Worm (Caenorhabditis elegans) whole organism, L2 larva: Measurements from ENCODE around the gene F54H12.8.
A peak's percentile ranks its signal among the peaks of the same experiment; 100 is the strongest.

Experiments
- C34F6.9 ChIP-seq: fragments of 150-350 bp; optimal IDR thresholded peaks from 2 replicates; lab custom pipeline; 2014; ENCODE audit warnings: missing biosample characterization, missing genetic modification characterization
- F13H6.1 ChIP-seq: sonication (generic microtip); optimal IDR thresholded peaks from 2 replicates; lab custom pipeline; 2016; ENCODE audit warnings: missing genetic modification characterization, missing compliant biosample characterization
- R02D3.7 ChIP-seq: fragments of 150-350 bp; optimal IDR thresholded peaks from 2 replicates; lab custom pipeline; 2014; ENCODE audit warnings: missing biosample characterization, missing genetic modification characterization
- Y55F3AM.14 ChIP-seq: fragments of 200-800 bp; sonication (Bioruptor generic); optimal IDR thresholded peaks from 2 replicates; lab custom pipeline; 2018; ENCODE audit warnings: mild to moderate bottlenecking, missing genetic modification characterization, missing compliant biosample characterization
- ZK546.5 ChIP-seq: sonication (generic microtip); optimal IDR thresholded peaks from 2 replicates; lab custom pipeline; 2017; ENCODE audit warnings: missing biosample characterization, missing genetic modification characterization
- aly-2 ChIP-seq: fragments of 150-350 bp; optimal IDR thresholded peaks from 2 replicates; lab custom pipeline; 2014; ENCODE audit warnings: missing biosample characterization, missing genetic modification characterization
- ama-1 ChIP-seq: fragments of 150-350 bp; optimal IDR thresholded peaks from 2 replicates; lab custom pipeline; 2018; ENCODE audit warnings: inconsistent platforms
- blmp-1 ChIP-seq: sonication (generic microtip); optimal IDR thresholded peaks from 2 replicates; lab custom pipeline; 2017; ENCODE audit warnings: missing genetic modification characterization, mild to moderate bottlenecking, missing compliant biosample characterization, antibody characterized with exemption, moderate library complexity; ENCODE audit not compliant: insufficient read depth
- ceh-16 ChIP-seq: fragments of 150-350 bp; optimal IDR thresholded peaks from 2 replicates; lab custom pipeline; 2014; ENCODE audit warnings: missing biosample characterization, missing genetic modification characterization
- ceh-82 ChIP-seq: fragments of 150-350 bp; optimal IDR thresholded peaks from 2 replicates; lab custom pipeline; 2014; ENCODE audit warnings: missing biosample characterization, missing genetic modification characterization
- crh-2 ChIP-seq: sonication (generic microtip); optimal IDR thresholded peaks from 2 replicates; lab custom pipeline; 2017; ENCODE audit warnings: missing biosample characterization, missing genetic modification characterization
- egl-27 ChIP-seq: sonication (generic microtip); optimal IDR thresholded peaks from 3 replicates; lab custom pipeline; 2017; ENCODE audit warnings: missing biosample characterization, missing genetic modification reagents, missing genetic modification characterization
- elt-1 ChIP-seq: fragments of 150-350 bp; optimal IDR thresholded peaks from 2 replicates; lab custom pipeline; 2014; ENCODE audit warnings: missing biosample characterization, missing genetic modification characterization
- fos-1 ChIP-seq: fragments of 150-350 bp; optimal IDR thresholded peaks from 2 replicates; lab custom pipeline; 2014; ENCODE audit warnings: missing biosample characterization, missing genetic modification characterization
- gmeb-1 ChIP-seq: fragments of 150-350 bp; optimal IDR thresholded peaks from 2 replicates; lab custom pipeline; 2014; ENCODE audit warnings: missing biosample characterization, missing genetic modification characterization
- lsy-2 ChIP-seq, 2 experiments: fragments of 150-350 bp in 1 of 2; sonication (generic microtip) in 1 of 2; optimal IDR thresholded peaks; 2 replicates each; lab custom pipeline; 2014 to 2017; ENCODE audit warnings: missing biosample characterization in 2 of 2, missing genetic modification characterization in 2 of 2
- mab-5 ChIP-seq: fragments of 150-350 bp; optimal IDR thresholded peaks from 2 replicates; lab custom pipeline; 2014; ENCODE audit warnings: missing biosample characterization, missing genetic modification characterization
- mdl-1 ChIP-seq, 2 experiments: fragments of 150-350 bp in 1 of 2; sonication (generic microtip) in 1 of 2; optimal IDR thresholded peaks; 2 replicates each; lab custom pipeline; 2017; ENCODE audit warnings: missing biosample characterization in 2 of 2, missing genetic modification characterization in 2 of 2
- nhr-10 ChIP-seq: sonication (generic microtip); optimal IDR thresholded peaks from 2 replicates; lab custom pipeline; 2017; ENCODE audit warnings: missing biosample characterization, missing genetic modification characterization
- nhr-12 ChIP-seq: fragments of 150-350 bp; optimal IDR thresholded peaks from 2 replicates; lab custom pipeline; 2014; ENCODE audit warnings: missing biosample characterization, missing genetic modification characterization
- nhr-129 ChIP-seq: fragments of 150-350 bp; optimal IDR thresholded peaks from 2 replicates; lab custom pipeline; 2014; ENCODE audit warnings: missing biosample characterization, missing genetic modification characterization
- nhr-21 ChIP-seq: fragments of 150-350 bp; optimal IDR thresholded peaks from 2 replicates; lab custom pipeline; 2014; ENCODE audit warnings: missing biosample characterization, missing genetic modification characterization
- nhr-23 ChIP-seq: fragments of 150-350 bp; optimal IDR thresholded peaks from 2 replicates; lab custom pipeline; 2014; ENCODE audit warnings: missing biosample characterization, missing genetic modification reagents, missing genetic modification characterization
- nhr-77 ChIP-seq: fragments of 150-350 bp; optimal IDR thresholded peaks from 2 replicates; lab custom pipeline; 2014; ENCODE audit warnings: missing biosample characterization, missing genetic modification characterization
- peb-1 ChIP-seq: fragments of 150-350 bp; optimal IDR thresholded peaks from 2 replicates; lab custom pipeline; 2014; ENCODE audit warnings: missing biosample characterization, missing genetic modification characterization
- skn-1 ChIP-seq: sonication (generic microtip); optimal IDR thresholded peaks from 2 replicates; lab custom pipeline; 2017; ENCODE audit warnings: missing biosample characterization, missing genetic modification characterization
- sma-3 ChIP-seq: sonication (generic microtip); optimal IDR thresholded peaks from 2 replicates; lab custom pipeline; 2016; ENCODE audit warnings: missing genetic modification reagents, missing genetic modification characterization, missing compliant biosample characterization
- sma-9 ChIP-seq, 2 experiments: fragments of 150-350 bp in 1 of 2; sonication (generic microtip) in 1 of 2; optimal IDR thresholded peaks; 2 replicates each; lab custom pipeline; 2014 to 2016; ENCODE audit warnings: missing genetic modification characterization in 2 of 2, mild to moderate bottlenecking in 1 of 2, missing biosample characterization in 1 of 2, missing compliant biosample characterization in 1 of 2, missing genetic modification reagents in 1 of 2, moderate library complexity in 1 of 2
- snpc-4 ChIP-seq: fragments of 150-350 bp; optimal IDR thresholded peaks from 2 replicates; lab custom pipeline; 2014; ENCODE audit warnings: missing biosample characterization, missing genetic modification characterization
- unc-55 ChIP-seq: fragments of 150-350 bp; sonication (generic microtip); optimal IDR thresholded peaks from 3 replicates; lab custom pipeline; 2014; ENCODE audit warnings: missing biosample characterization, missing genetic modification reagents, missing genetic modification characterization
- unc-62 ChIP-seq: fragments of 150-350 bp; optimal IDR thresholded peaks from 2 replicates; lab custom pipeline; 2014; ENCODE audit warnings: missing biosample characterization, missing genetic modification reagents, missing genetic modification characterization
- zag-1 ChIP-seq: fragments of 150-350 bp; optimal IDR thresholded peaks from 2 replicates; lab custom pipeline; 2014; ENCODE audit warnings: missing biosample characterization, missing genetic modification characterization
- ztf-11 ChIP-seq: sonication (generic microtip); optimal IDR thresholded peaks from 2 replicates; lab custom pipeline; 2017; ENCODE audit warnings: missing biosample characterization, missing genetic modification characterization
- ztf-4 ChIP-seq: fragments of 150-350 bp; optimal IDR thresholded peaks from 2 replicates; lab custom pipeline; 2014; ENCODE audit warnings: missing biosample characterization, missing genetic modification characterization

F54H12.8 gene

DNA sequence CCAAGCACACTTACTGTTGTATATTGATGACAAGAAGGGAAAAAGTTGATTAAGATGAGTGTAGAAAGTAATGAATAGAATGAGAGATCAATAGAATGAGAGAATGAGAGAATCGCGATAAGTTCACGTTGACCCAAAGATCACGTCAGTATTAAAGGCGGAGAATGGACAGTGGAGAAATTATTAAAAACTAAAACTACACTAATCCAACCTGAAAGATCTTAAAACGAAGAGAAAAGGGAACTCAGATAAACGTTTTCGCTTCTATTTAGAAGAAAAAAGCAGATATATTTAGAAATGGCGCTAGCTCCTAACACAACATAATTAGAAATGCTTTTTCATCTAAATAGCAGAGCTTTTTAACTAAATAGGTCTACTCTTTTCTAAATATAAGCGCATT lies 15.8 kb downstream of the F54H12.8 start, which contains the start of gene let-754:
let-754 (minus strand) TSS at position 101 of the 400 bp plus-strand sequence.
- no peak for TF ChIP-seq sma-9 (GFP tag; optimal IDR thresholded peaks at IDR 0.05; lab: Kevin White, UChicago)
- no peak for TF ChIP-seq sma-9 (tag; optimal IDR thresholded peaks at IDR 0.05; lab: Kevin White, UChicago)
- TF ChIP-seq snpc-4 (tag; lab: Kevin White, UChicago), result no peak
- no peak for TF ChIP-seq ama-1 (lab: Kevin White, UChicago)
- no peak for TF ChIP-seq ceh-82 (tag; lab: Kevin White, UChicago)
- no peak for TF ChIP-seq ztf-11 (tag; lab: Kevin White, UChicago)
- TF ChIP-seq R02D3.7, result no peak
- no peak for TF ChIP-seq unc-62 (GFP tag; lab: Kevin White, UChicago)
- TF ChIP-seq zag-1 (tag; lab: Kevin White, UChicago), result no peak
- TF ChIP-seq nhr-10 (tag; lab: Kevin White, UChicago), result no peak
- TF ChIP-seq mab-5 (tag; lab: Kevin White, UChicago), result no peak
- no peak for TF ChIP-seq aly-2
- TF ChIP-seq ceh-16, result no peak
- no peak for TF ChIP-seq ZK546.5 (tag; lab: Kevin White, UChicago)
- no peak for TF ChIP-seq nhr-129
- no peak for TF ChIP-seq blmp-1 (tag; lab: Kevin White, UChicago)
- TF ChIP-seq peb-1 (tag; lab: Kevin White, UChicago), result no peak
- no peak for TF ChIP-seq nhr-12 (tag; lab: Kevin White, UChicago)
- no peak for TF ChIP-seq nhr-77 (tag; lab: Kevin White, UChicago)
- no peak for TF ChIP-seq ztf-4 (tag; lab: Kevin White, UChicago)

DNA sequence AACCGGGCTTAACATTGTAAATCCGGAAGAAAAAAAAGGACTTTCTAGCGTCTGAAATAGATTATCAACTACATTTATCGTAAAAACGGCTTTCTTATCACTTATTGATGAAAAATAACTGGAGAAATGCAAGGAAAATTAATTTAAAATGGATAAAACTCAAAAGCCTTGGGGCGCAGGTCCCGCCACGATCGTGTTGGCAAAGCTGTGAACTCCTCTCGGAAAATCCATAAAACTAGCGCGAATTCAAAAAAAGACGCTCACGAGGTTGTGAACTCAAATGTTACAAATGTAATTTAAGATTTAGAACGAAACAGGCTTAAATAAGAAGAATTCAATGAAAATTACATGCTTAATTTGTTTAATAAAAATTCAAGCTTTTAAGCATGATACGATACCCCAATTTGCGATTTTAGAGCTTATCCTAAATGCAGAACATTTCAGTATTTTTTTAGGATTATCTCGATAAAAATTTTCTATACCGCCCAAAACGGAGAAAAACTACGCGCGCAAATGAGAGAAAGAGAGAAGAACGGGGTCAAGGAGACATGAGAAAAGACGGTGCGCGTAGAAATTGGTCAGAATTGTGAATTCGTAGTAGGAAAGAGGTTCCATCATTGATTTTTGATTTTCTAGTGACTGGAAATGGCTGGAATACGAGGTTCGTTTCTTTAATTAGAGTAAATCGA lies 16.8 kb downstream of the F54H12.8 start, which contains the start of gene C29E4.15:
C29E4.15 (plus strand) TSS at position 547 of the 689 bp plus-strand sequence.
- TF ChIP-seq egl-27 (tag; lab: Kevin White, UChicago) (no peak), crh-2 (tag; lab: Kevin White, UChicago) (peak; percentile 87), gmeb-1 (tag; lab: Kevin White, UChicago) (peak; percentile 60), lsy-2 (tag; optimal IDR thresholded peaks at IDR 0.05; lab: Kevin White, UChicago) (peak; percentile 27 to 80), elt-1 (tag; lab: Kevin White, UChicago) (no peak), Y55F3AM.14 (GFP tag; lab: Kevin White, UChicago) (no peak), snpc-4 (tag; lab: Kevin White, UChicago) (no peak), C34F6.9 (tag; lab: Kevin White, UChicago) (peak; percentile 63), sma-3 (GFP tag; lab: Kevin White, UChicago) (no peak), skn-1 (no peak), nhr-129 (peak; percentile 6), unc-55 (GFP tag; lab: Kevin White, UChicago) (peak; percentile 83), F13H6.1 (tag; lab: Kevin White, UChicago) (peak; percentile 15), nhr-23 (no peak)

DNA sequence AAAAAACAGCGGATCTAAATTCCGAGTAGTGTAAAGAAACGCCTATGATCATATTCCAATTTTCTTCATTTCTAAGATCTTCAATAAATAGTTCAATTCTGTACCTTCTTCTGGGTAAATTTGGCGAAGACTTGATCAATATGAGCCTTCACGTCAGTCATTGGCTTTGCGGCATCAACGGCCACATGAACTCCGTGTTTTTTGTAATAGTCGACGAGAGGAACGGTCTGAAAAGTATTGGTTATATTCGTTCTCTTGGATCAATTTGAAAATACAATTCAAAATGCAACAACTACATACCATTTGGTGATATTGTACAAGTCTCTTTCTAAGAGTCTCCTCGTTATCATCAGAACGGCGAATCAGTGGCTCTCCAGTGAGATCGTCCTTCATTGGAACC lies 18.6 kb downstream of the F54H12.8 start:
- no peak for TF ChIP-seq nhr-21 (tag; lab: Kevin White, UChicago)
- no peak for TF ChIP-seq ceh-16
- peak; percentile 76 for TF ChIP-seq ama-1 (lab: Kevin White, UChicago)

DNA sequence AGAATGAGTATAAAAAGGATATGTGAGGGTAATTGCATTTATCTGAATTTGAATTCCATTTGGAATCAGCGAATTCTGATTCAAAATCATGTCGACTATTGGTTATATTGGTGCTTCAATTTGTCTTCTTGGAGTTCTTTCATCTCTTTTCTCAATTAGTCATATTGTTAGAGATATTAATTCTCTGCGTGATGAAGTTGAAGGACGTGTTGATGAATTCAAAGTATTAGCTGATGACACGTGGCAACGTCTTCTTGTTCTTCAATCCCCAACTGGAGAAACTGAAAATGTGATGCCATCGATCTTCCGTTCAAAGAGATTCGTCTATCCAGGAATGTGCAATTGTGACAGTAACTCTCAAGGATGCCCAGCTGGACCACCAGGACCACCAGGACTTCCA lies 20.2 kb downstream of the F54H12.8 start, which contains the start of gene col-90:
col-90 (plus strand) TSS at position 37 of the 400 bp plus-strand sequence.
- TF ChIP-seq ztf-4 (tag; lab: Kevin White, UChicago) (no peak), ama-1 (lab: Kevin White, UChicago) (peak; percentile 59), nhr-21 (tag; lab: Kevin White, UChicago) (no peak), mdl-1 (tag; optimal IDR thresholded peaks at IDR 0.05; lab: Kevin White, UChicago) (no peak), blmp-1 (tag; lab: Kevin White, UChicago) (no peak), fos-1 (no peak), crh-2 (tag; lab: Kevin White, UChicago) (no peak)
